Fruit fly (Drosophila melanogaster) whole organism, prepupa: ENCODE data around the gene galene.

Experiments
- Blimp-1 ChIP-seq: fragments of 200-800 bp; sonication (Bioruptor generic); optimal IDR thresholded peaks from 3 replicates; lab custom pipeline; 2017; ENCODE audit warnings: missing biosample characterization, missing genetic modification characterization, mild to moderate bottlenecking, moderate library complexity, missing genetic modification reagents
- CG10669 ChIP-seq: fragments of 200-800 bp; sonication (Bioruptor generic); optimal IDR thresholded peaks from 3 replicates; lab custom pipeline; 2018; ENCODE audit warnings: missing biosample characterization, mild to moderate bottlenecking, missing genetic modification characterization, moderate library complexity
- CG11294 ChIP-seq: fragments of 200-800 bp; sonication (Bioruptor generic); IDR thresholded peaks from 2 replicates; pipeline ENCODE4 v1.3.6; 2022; ENCODE audit warnings: missing biosample characterization, missing genetic modification characterization
- CG11762 ChIP-seq: fragments of 200-800 bp; sonication (Bioruptor generic); optimal IDR thresholded peaks from 3 replicates; lab custom pipeline; 2016; ENCODE audit warnings: missing biosample characterization, missing genetic modification characterization; ENCODE audit not compliant: insufficient read depth
- CG11902 ChIP-seq: fragments of 200-800 bp; sonication (Bioruptor generic); optimal IDR thresholded peaks from 3 replicates; lab custom pipeline; 2016; ENCODE audit warnings: missing biosample characterization, missing genetic modification characterization
- CG1621 ChIP-seq: fragments of 200-800 bp; sonication (Bioruptor generic); optimal IDR thresholded peaks from 3 replicates; lab custom pipeline; 2018; ENCODE audit warnings: missing biosample characterization, mild to moderate bottlenecking, missing genetic modification characterization
- CG16779 ChIP-seq: fragments of 200-800 bp; sonication (Bioruptor generic); optimal IDR thresholded peaks from 3 replicates; lab custom pipeline; 2017; ENCODE audit warnings: missing biosample characterization, mild to moderate bottlenecking, missing genetic modification characterization
- CG3032 ChIP-seq: fragments of 200-800 bp; optimal IDR thresholded peaks from 2 replicates; lab custom pipeline; 2019; ENCODE audit warnings: missing biosample characterization, mild to moderate bottlenecking, missing genetic modification characterization, moderate library complexity
- CG31627 ChIP-seq: fragments of 200-800 bp; sonication (Bioruptor generic); optimal IDR thresholded peaks from 3 replicates; lab custom pipeline; 2016; ENCODE audit warnings: missing biosample characterization, missing genetic modification characterization
- CG32006 ChIP-seq: fragments of 200-800 bp; sonication (Bioruptor generic); optimal IDR thresholded peaks from 3 replicates; lab custom pipeline; 2017; ENCODE audit warnings: missing biosample characterization, mild to moderate bottlenecking, missing genetic modification characterization
- CG34406 ChIP-seq: fragments of 200-800 bp; sonication (Bioruptor generic); optimal IDR thresholded peaks from 3 replicates; lab custom pipeline; 2016; ENCODE audit warnings: missing biosample characterization, missing genetic modification characterization
- CG6276 ChIP-seq: fragments of 200-800 bp; sonication (Bioruptor generic); optimal IDR thresholded peaks from 2 replicates; lab custom pipeline; 2017; ENCODE audit warnings: missing biosample characterization, mild to moderate bottlenecking, missing genetic modification characterization
- CG6808 ChIP-seq: fragments of 200-800 bp; sonication (Bioruptor generic); optimal IDR thresholded peaks from 3 replicates; lab custom pipeline; 2017; ENCODE audit warnings: missing biosample characterization, missing genetic modification characterization, mild to moderate bottlenecking, moderate library complexity, missing genetic modification reagents
- CG8119 ChIP-seq: fragments of 200-800 bp; sonication (Bioruptor generic); IDR thresholded peaks from 3 replicates; pipeline ENCODE4 v1.3.6; 2022; ENCODE audit warnings: missing biosample characterization, missing genetic modification characterization
- CG8319 ChIP-seq: fragments of 200-800 bp; sonication (Bioruptor generic); optimal IDR thresholded peaks from 3 replicates; lab custom pipeline; 2016; ENCODE audit warnings: missing biosample characterization, missing genetic modification characterization
- CG8632 ChIP-seq: fragments of 200-800 bp; sonication (Bioruptor generic); optimal IDR thresholded peaks from 3 replicates; lab custom pipeline; 2016; ENCODE audit warnings: missing biosample characterization, missing genetic modification characterization
- CG9139 ChIP-seq: fragments of 200-800 bp; sonication (Bioruptor generic); optimal IDR thresholded peaks from 3 replicates; lab custom pipeline; 2017; ENCODE audit warnings: missing biosample characterization, mild to moderate bottlenecking, missing genetic modification characterization
- Eip75B ChIP-seq: fragments of 200-800 bp; sonication (Bioruptor generic); optimal IDR thresholded peaks from 3 replicates; lab custom pipeline; 2016; ENCODE audit warnings: missing biosample characterization, missing genetic modification characterization
- Eip78C ChIP-seq: fragments of 200-800 bp; sonication (Bioruptor generic); peaks from one replicate; lab custom pipeline; 2016; ENCODE audit warnings: missing biosample characterization, missing genetic modification characterization
- Ets21C ChIP-seq: fragments of 200-800 bp; sonication (Bioruptor generic); optimal IDR thresholded peaks from 3 replicates; lab custom pipeline; 2016; ENCODE audit warnings: missing biosample characterization, missing genetic modification characterization
- Gug ChIP-seq: fragments of 200-800 bp; sonication (Bioruptor generic); IDR thresholded peaks from 2 replicates; pipeline ENCODE4 v1.3.6; 2022; ENCODE audit warnings: missing biosample characterization, missing genetic modification characterization
- Hr38 ChIP-seq: sonication (Bioruptor generic); optimal IDR thresholded peaks from 2 replicates; lab custom pipeline; 2016; ENCODE audit warnings: missing biosample characterization, missing genetic modification characterization
- Hr39 ChIP-seq: fragments of 200-800 bp; sonication (Bioruptor generic); optimal IDR thresholded peaks from 2 replicates; lab custom pipeline; 2016; ENCODE audit warnings: missing biosample characterization, missing genetic modification characterization
- Met ChIP-seq: fragments of 200-800 bp; sonication (Bioruptor generic); optimal IDR thresholded peaks from 3 replicates; lab custom pipeline; 2016; ENCODE audit warnings: missing biosample characterization, missing genetic modification characterization
- OdsH ChIP-seq: fragments of 200-800 bp; sonication (Bioruptor generic); optimal IDR thresholded peaks from 3 replicates; lab custom pipeline; 2016; ENCODE audit warnings: missing biosample characterization, missing genetic modification characterization
- Smox ChIP-seq: fragments of 200-800 bp; sonication (Bioruptor generic); optimal IDR thresholded peaks from 3 replicates; lab custom pipeline; 2016; ENCODE audit warnings: missing biosample characterization, missing genetic modification characterization
- Sox102F ChIP-seq: fragments of 200-800 bp; sonication (Bioruptor generic); optimal IDR thresholded peaks from 2 replicates; lab custom pipeline; 2016; ENCODE audit warnings: missing biosample characterization, mild to moderate bottlenecking, missing genetic modification characterization
- Sox15 ChIP-seq: fragments of 200-800 bp; sonication (Bioruptor generic); optimal IDR thresholded peaks from 3 replicates; lab custom pipeline; 2016; ENCODE audit warnings: missing biosample characterization, missing genetic modification characterization
- achi ChIP-seq: fragments of 200-800 bp; sonication (Bioruptor generic); optimal IDR thresholded peaks from 3 replicates; lab custom pipeline; 2016; ENCODE audit warnings: missing biosample characterization, missing genetic modification characterization
- acj6 ChIP-seq: fragments of 200-800 bp; sonication (Bioruptor generic); optimal IDR thresholded peaks from 3 replicates; lab custom pipeline; 2016; ENCODE audit warnings: missing biosample characterization, missing genetic modification characterization
- dac ChIP-seq: fragments of 200-800 bp; sonication (Bioruptor generic); optimal IDR thresholded peaks from 2 replicates; lab custom pipeline; 2017; ENCODE audit warnings: missing biosample characterization, mild to moderate bottlenecking, missing genetic modification characterization
- dsx ChIP-seq: fragments of 200-800 bp; optimal IDR thresholded peaks from 3 replicates; lab custom pipeline; 2019; ENCODE audit warnings: missing biosample characterization, mild to moderate bottlenecking, missing genetic modification characterization, moderate library complexity; ENCODE audit not compliant: poor library complexity, severe bottlenecking
- eg ChIP-seq: fragments of 200-800 bp; sonication (Bioruptor generic); IDR thresholded peaks from 3 replicates; pipeline ENCODE4 v1.3.6; 2022; ENCODE audit warnings: missing biosample characterization, missing genetic modification characterization
- esn ChIP-seq: fragments of 200-800 bp; sonication (Bioruptor generic); optimal IDR thresholded peaks from 2 replicates; lab custom pipeline; 2016; ENCODE audit warnings: missing biosample characterization, mild to moderate bottlenecking, missing genetic modification characterization, moderate library complexity
- fd59A ChIP-seq: fragments of 200-800 bp; sonication (Bioruptor generic); optimal IDR thresholded peaks from 2 replicates; lab custom pipeline; 2017; ENCODE audit warnings: missing biosample characterization, mild to moderate bottlenecking, missing genetic modification characterization, missing genetic modification reagents
- fd85E ChIP-seq: fragments of 200-800 bp; sonication (Bioruptor generic); optimal IDR thresholded peaks from 3 replicates; lab custom pipeline; 2016; ENCODE audit warnings: missing biosample characterization, missing genetic modification characterization
- fkh ChIP-seq: fragments of 200-800 bp; sonication (Bioruptor generic); optimal IDR thresholded peaks from 3 replicates; lab custom pipeline; 2017; ENCODE audit warnings: missing biosample characterization, mild to moderate bottlenecking, missing genetic modification characterization, moderate library complexity
- lz ChIP-seq: fragments of 200-800 bp; sonication (Bioruptor generic); optimal IDR thresholded peaks from 3 replicates; lab custom pipeline; 2016; ENCODE audit warnings: missing biosample characterization, missing genetic modification characterization
- salr ChIP-seq, 2 experiments: fragments of 200-800 bp; sonication (Bioruptor generic); optimal IDR thresholded peaks; 3 replicates each; lab custom pipeline; 2016 to 2018; ENCODE audit warnings: missing biosample characterization in 2 of 2, missing genetic modification characterization in 2 of 2, mild to moderate bottlenecking in 1 of 2
- spab ChIP-seq: fragments of 200-800 bp; sonication (Bioruptor generic); optimal IDR thresholded peaks from 2 replicates; lab custom pipeline; 2017; ENCODE audit warnings: missing biosample characterization, mild to moderate bottlenecking, missing genetic modification characterization, missing genetic modification reagents
- ss ChIP-seq, 2 experiments: fragments of 200-800 bp; sonication (Bioruptor generic); optimal IDR thresholded peaks; 2 replicates in 1 of 2; 3 replicates in 1 of 2; lab custom pipeline; 2017 to 2018; ENCODE audit warnings: mild to moderate bottlenecking in 2 of 2, missing biosample characterization in 2 of 2, missing genetic modification characterization in 2 of 2, moderate library complexity in 1 of 2
- svp ChIP-seq: fragments of 200-800 bp; sonication (Bioruptor generic); peaks from one replicate; lab custom pipeline; 2016; ENCODE audit warnings: missing biosample characterization, missing genetic modification characterization
- topi ChIP-seq: fragments of 200-800 bp; sonication (Bioruptor generic); optimal IDR thresholded peaks from 3 replicates; lab custom pipeline; 2016; ENCODE audit warnings: missing biosample characterization, missing genetic modification characterization
- vri ChIP-seq: fragments of 200-800 bp; sonication (Bioruptor generic); optimal IDR thresholded peaks from 3 replicates; lab custom pipeline; 2016; ENCODE audit warnings: missing biosample characterization, mild to moderate bottlenecking, missing genetic modification characterization

The galene gene

dm6 chr3L:1275767-1276166 is 40.2 kb downstream of the galene start, which contains the start of gene CG32333:
CG32333 (plus strand) TSS chr3L:1275956.
- TF ChIP-seq Hr39 (GFP tag; lab: Kevin White, UChicago) (no peak), CG1621 (tag; lab: Kevin White, UChicago) (no peak), vri (GFP tag; lab: Kevin White, UChicago) (no peak), CG32006 (GFP tag; lab: Kevin White, UChicago) (no peak), ss (GFP tag; optimal IDR thresholded peaks at IDR 0.05; lab: Kevin White, UChicago) (no peak), esn (GFP tag; lab: Kevin White, UChicago) (no peak), OdsH (GFP tag; lab: Kevin White, UChicago) (no peak), Gug (GFP tag; lab: Robert Waterston, UW) (no peak), Smox (GFP tag; lab: Kevin White, UChicago) (no peak), Ets21C (no peak), CG8119 (GFP tag; lab: Robert Waterston, UW) (no peak), CG11762 (GFP tag; lab: Kevin White, UChicago) (no peak), Sox15 (GFP tag; lab: Kevin White, UChicago) (no peak), CG34406 (no peak), CG9139 (GFP tag; lab: Kevin White, UChicago) (no peak), Eip75B (no peak), spab (GFP tag; lab: Kevin White, UChicago) (no peak), salr (GFP tag; optimal IDR thresholded peaks at IDR 0.05; lab: Kevin White, UChicago) (no peak), Met (no peak), Hr38 (GFP tag; lab: Kevin White, UChicago) (no peak)

dm6 chr3L:1277937-1278336 is 42.4 kb downstream of the galene start:
- TF ChIP-seq CG6276 (GFP tag; lab: Kevin White, UChicago), result no peak
- TF ChIP-seq eg (GFP tag; lab: Robert Waterston, UW), result no peak
- no peak for TF ChIP-seq CG31627 (GFP tag; lab: Kevin White, UChicago)
- TF ChIP-seq Met, result no peak
- peak; percentile 57 for TF ChIP-seq Eip78C (GFP tag; lab: Kevin White, UChicago)
- peak; percentile 68 for TF ChIP-seq svp (GFP tag; lab: Kevin White, UChicago)
- TF ChIP-seq CG11902 (GFP tag; lab: Kevin White, UChicago), result no peak
- TF ChIP-seq CG8319 (GFP tag; lab: Kevin White, UChicago), result no peak
- TF ChIP-seq esn (GFP tag; lab: Kevin White, UChicago), result no peak
- TF ChIP-seq CG10669 (GFP tag; lab: Kevin White, UChicago), result no peak

- TF ChIP-seq CG9139 (GFP tag; lab: Kevin White, UChicago) (no peak), topi (GFP tag; lab: Kevin White, UChicago) (no peak), CG8632 (GFP tag; lab: Kevin White, UChicago) (peak; percentile 6), achi (no peak), vri (GFP tag; lab: Kevin White, UChicago) (no peak), CG11762 (GFP tag; lab: Kevin White, UChicago) (no peak), CG16779 (no peak), fd59A (GFP tag; lab: Kevin White, UChicago) (peak; percentile 27), CG1621 (tag; lab: Kevin White, UChicago) (peak; percentile 8), esn (GFP tag; lab: Kevin White, UChicago) (no peak), Ets21C (no peak), CG6808 (no peak), CG10669 (GFP tag; lab: Kevin White, UChicago) (no peak), CG6276 (GFP tag; lab: Kevin White, UChicago) (no peak), acj6 (GFP tag; lab: Kevin White, UChicago) (peak; percentile 56), Sox102F (peak; percentile 7), Smox (GFP tag; lab: Kevin White, UChicago) (peak; percentile 4), fd85E (GFP tag; lab: Kevin White, UChicago) (no peak), Hr39 (GFP tag; lab: Kevin White, UChicago) (peak; percentile 27), dsx (GFP tag; lab: Kevin White, UChicago) (no peak), Blimp-1 (GFP tag; lab: Kevin White, UChicago) (no peak), CG8119 (GFP tag; lab: Robert Waterston, UW) (peak; percentile 61), OdsH (GFP tag; lab: Kevin White, UChicago) (peak; percentile 47), Eip78C (GFP tag; lab: Kevin White, UChicago) (no peak), CG3032 (tag; lab: Kevin White, UChicago) (no peak), salr (GFP tag; optimal IDR thresholded peaks at IDR 0.05; lab: Kevin White, UChicago) (peak; percentile 15 to 22), CG34406 (peak; percentile 17), Eip75B (no peak), fkh (GFP tag; lab: Kevin White, UChicago) (no peak), dac (GFP tag; lab: Kevin White, UChicago) (no peak), svp (GFP tag; lab: Kevin White, UChicago) (no peak), lz (GFP tag; lab: Kevin White, UChicago) (no peak), CG11294 (no peak), spab (GFP tag; lab: Kevin White, UChicago) (no peak), Sox15 (GFP tag; lab: Kevin White, UChicago) (no peak)
Observed at dm6 chr3L:1279685-1280084, 44.2 kb downstream of the galene start.
